Worm (Caenorhabditis elegans): ENCODE data around the gene str-61.
A peak's percentile ranks its signal among the peaks of the same experiment; 100 is the strongest.

The str-61 gene

ce11 chrV:16699752-16700259 is 28.7 kb upstream of the str-61 start, which contains the start of gene Y70C5C.1:
Gene Y70C5C.1, plus strand, starts transcription at chrV:16700209.
- TF ChIP-seq efl-1 (optimal IDR thresholded peaks at IDR 0.05) (no peak), efl-1 (GFP tag; optimal IDR thresholded peaks at IDR 0.05 in 1 of 2) (peak in 1 of 2 experiments; percentile 85), C16A3.4 (tag; optimal IDR thresholded peaks at IDR 0.05) (no peak), ceh-90 (tag; optimal IDR thresholded peaks at IDR 0.05) (no peak), ets-5 (GFP tag; IDR thresholded peaks at IDR 0.05) (no peak)

DNA sequence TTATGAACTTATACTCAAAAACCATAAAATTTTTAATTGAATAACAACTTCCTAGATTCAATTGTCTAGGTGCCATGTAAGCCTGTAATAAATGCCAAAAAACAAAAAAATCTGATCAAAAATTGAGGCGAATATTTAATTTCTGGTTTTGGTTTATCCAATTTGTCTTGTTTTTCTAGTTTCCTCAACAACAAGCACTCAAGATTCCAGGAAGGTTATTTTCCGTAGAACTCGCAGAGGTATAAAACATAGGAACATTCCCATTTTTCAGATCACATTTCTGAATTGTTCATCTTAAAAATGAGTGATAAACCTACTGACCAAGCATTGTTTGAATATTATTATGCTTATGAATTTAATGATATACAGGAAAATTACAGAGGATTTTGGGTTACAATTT is 26.1 kb upstream of the str-61 start, which contains the start of gene srw-41:
srw-41 (plus strand) TSS at position 301 of the 400 bp plus-strand sequence.
- TF ChIP-seq nhr-12 (tag; optimal IDR thresholded peaks at IDR 0.05) (no peak), unc-130 (tag; optimal IDR thresholded peaks at IDR 0.05) (no peak), hlh-17 (GFP tag; optimal IDR thresholded peaks at IDR 0.05; ENCODE audit: borderline replicate concordance) (no peak), unc-30 (tag; optimal IDR thresholded peaks at IDR 0.05) (no peak), alr-1 (tag; optimal IDR thresholded peaks at IDR 0.05; ENCODE audit: borderline replicate concordance) (no peak), ceh-82 (tag; optimal IDR thresholded peaks at IDR 0.05) (no peak), efl-3 (GFP tag; optimal IDR thresholded peaks at IDR 0.05) (no peak), fkh-10 (GFP tag; optimal IDR thresholded peaks at IDR 0.05) (no peak), ceh-63 (GFP tag; optimal IDR thresholded peaks at IDR 0.05) (no peak)

ce11 chrV:16695499-16695898 is 24.4 kb upstream of the str-61 start:
- TF ChIP-seq zag-1 (tag; optimal IDR thresholded peaks at IDR 0.05) (no peak), efl-1 (optimal IDR thresholded peaks at IDR 0.05) (no peak), efl-1 (GFP tag; optimal IDR thresholded peaks at IDR 0.05 in 1 of 2) (peak in 1 of 2 experiments; percentile 79)

DNA sequence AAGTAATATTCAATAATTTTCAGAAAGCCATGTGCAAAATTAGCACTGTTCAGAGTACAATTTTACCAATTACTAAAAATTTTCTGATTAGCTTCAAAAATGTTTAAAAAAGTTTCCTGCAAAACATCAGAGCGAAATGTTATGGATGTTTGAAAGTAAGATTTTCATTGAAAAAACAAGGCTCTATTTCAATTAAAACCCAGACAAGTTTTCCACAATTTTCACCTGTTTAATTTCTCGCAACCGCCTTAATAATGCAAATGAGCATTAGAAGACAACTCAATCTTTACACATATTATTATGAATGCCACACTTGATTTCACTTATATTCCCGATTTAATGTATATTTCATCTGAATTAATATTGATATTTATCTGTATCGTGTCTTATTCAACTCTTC is 23.4 kb upstream of the str-61 start, which contains the start of gene srz-101:
srz-101 (plus strand) TSS at position 301 of the 400 bp plus-strand sequence.
- no peak for TF ChIP-seq alr-1 (tag; optimal IDR thresholded peaks at IDR 0.05; ENCODE audit: borderline replicate concordance)
- TF ChIP-seq nhr-47 (tag; optimal IDR thresholded peaks at IDR 0.05), result no peak
- TF ChIP-seq xbp-1 (tag; optimal IDR thresholded peaks at IDR 0.05), result no peak
- no peak for TF ChIP-seq zip-4 (GFP tag; optimal IDR thresholded peaks at IDR 0.05)
- no peak for TF ChIP-seq hlh-17 (GFP tag; optimal IDR thresholded peaks at IDR 0.05; ENCODE audit: borderline replicate concordance)

ce11 chrV:16693732-16694131 is 22.6 kb upstream of the str-61 start, which contains the start of gene srw-42:
Gene srw-42, minus strand, starts transcription at chrV:16693832.
- no peak for TF ChIP-seq pax-3 (tag; optimal IDR thresholded peaks at IDR 0.05)
- no peak for TF ChIP-seq aly-2 (tag; optimal IDR thresholded peaks at IDR 0.05)
- TF ChIP-seq dpl-1 (GFP tag; optimal IDR thresholded peaks at IDR 0.05), result no peak
- no peak for TF ChIP-seq alr-1 (tag; optimal IDR thresholded peaks at IDR 0.05; ENCODE audit: borderline replicate concordance)
- no peak for TF ChIP-seq aha-1 (tag; optimal IDR thresholded peaks at IDR 0.05)
- TF ChIP-seq mep-1 (tag; optimal IDR thresholded peaks at IDR 0.05), result no peak
- no peak for TF ChIP-seq nhr-71 (tag; optimal IDR thresholded peaks at IDR 0.05)
- TF ChIP-seq nhr-84 (tag; optimal IDR thresholded peaks at IDR 0.05), result no peak
- no peak for TF ChIP-seq skn-1 (tag; optimal IDR thresholded peaks at IDR 0.05)
- TF ChIP-seq isw-1 (GFP tag; IDR thresholded peaks at IDR 0.05), result no peak
- TF ChIP-seq pqm-1 (tag; optimal IDR thresholded peaks at IDR 0.05), result no peak
- no peak for TF ChIP-seq ztf-4 (tag; optimal IDR thresholded peaks at IDR 0.05)
- no peak for TF ChIP-seq elt-3 (tag; optimal IDR thresholded peaks at IDR 0.05)
- TF ChIP-seq fkh-4 (tag; optimal IDR thresholded peaks at IDR 0.05; ENCODE audit: borderline replicate concordance), result no peak
- no peak for TF ChIP-seq efl-1 (optimal IDR thresholded peaks at IDR 0.05)
- no peak for TF ChIP-seq efl-1 (GFP tag; optimal IDR thresholded peaks at IDR 0.05 in 1 of 2)
- no peak for TF ChIP-seq vab-15 (tag; optimal IDR thresholded peaks at IDR 0.05)
- TF ChIP-seq ama-1 (optimal IDR thresholded peaks at IDR 0.05), result no peak
- TF ChIP-seq mef-2 (tag; optimal IDR thresholded peaks at IDR 0.05), result no peak
- TF ChIP-seq ceh-88 (GFP tag; IDR thresholded peaks at IDR 0.05), result no peak
- TF ChIP-seq sup-37 (GFP tag; optimal IDR thresholded peaks at IDR 0.05), result no peak

Measured in whole organism, L1 larva.